Worm (Caenorhabditis elegans) whole organism, mixed stage, embryonic: ENCODE data around the gene rps-3.

Experiments
- M03D4.4 ChIP-seq: sonication (generic microtip); optimal IDR thresholded peaks from 2 replicates; lab custom pipeline; 2017; ENCODE audit warnings: mild to moderate bottlenecking, missing genetic modification characterization, missing compliant biosample characterization
- ceh-39 ChIP-seq: fragments of 150-350 bp; optimal IDR thresholded peaks from 2 replicates; lab custom pipeline; 2014; ENCODE audit warnings: missing biosample characterization, missing genetic modification characterization
- ces-1 ChIP-seq: fragments of 150-350 bp; optimal IDR thresholded peaks from 2 replicates; lab custom pipeline; 2014; ENCODE audit warnings: missing biosample characterization, missing genetic modification reagents, missing genetic modification characterization
- elt-1 ChIP-seq: sonication (generic microtip); optimal IDR thresholded peaks from 2 replicates; lab custom pipeline; 2017; ENCODE audit warnings: missing genetic modification characterization, mild to moderate bottlenecking, missing compliant biosample characterization, antibody characterized with exemption, moderate library complexity, borderline replicate concordance; ENCODE audit not compliant: insufficient read depth
- hlh-1 ChIP-seq: fragments of 150-350 bp; optimal IDR thresholded peaks from 2 replicates; lab custom pipeline; 2014; ENCODE audit warnings: missing biosample characterization, missing genetic modification reagents, missing genetic modification characterization
- lsy-2 ChIP-seq: fragments of 150-350 bp; optimal IDR thresholded peaks from 2 replicates; lab custom pipeline; 2014; ENCODE audit warnings: missing biosample characterization, missing genetic modification characterization
- mab-5 ChIP-seq: fragments of 150-350 bp; optimal IDR thresholded peaks from 2 replicates; lab custom pipeline; 2014; ENCODE audit warnings: missing biosample characterization, missing genetic modification characterization
- nhr-237 ChIP-seq: fragments of 150-350 bp; optimal IDR thresholded peaks from 2 replicates; lab custom pipeline; 2014; ENCODE audit warnings: missing biosample characterization, missing genetic modification characterization
- nhr-28 ChIP-seq: fragments of 150-350 bp; optimal IDR thresholded peaks from 2 replicates; lab custom pipeline; 2014; ENCODE audit warnings: missing biosample characterization, missing genetic modification characterization
- pha-4 ChIP-seq: fragments of 150-350 bp; optimal IDR thresholded peaks from 2 replicates; lab custom pipeline; 2018; ENCODE audit warnings: missing biosample characterization, missing genetic modification reagents, missing genetic modification characterization
- sem-2 ChIP-seq: fragments of 200-800 bp; sonication (Bioruptor generic); optimal IDR thresholded peaks from 2 replicates; lab custom pipeline; 2018; ENCODE audit warnings: mild to moderate bottlenecking, missing genetic modification characterization, missing compliant biosample characterization
- snpc-4 ChIP-seq: fragments of 150-350 bp; optimal IDR thresholded peaks from 2 replicates; lab custom pipeline; 2014; ENCODE audit warnings: missing biosample characterization, missing genetic modification characterization
- tbx-8 ChIP-seq: fragments of 200-800 bp; sonication (Bioruptor generic); optimal IDR thresholded peaks from 2 replicates; lab custom pipeline; 2018; ENCODE audit warnings: mild to moderate bottlenecking, missing genetic modification characterization, moderate library complexity, missing compliant biosample characterization
- unc-62 ChIP-seq: fragments of 150-350 bp; optimal IDR thresholded peaks from 2 replicates; lab custom pipeline; 2014; ENCODE audit warnings: missing biosample characterization, missing genetic modification reagents, missing genetic modification characterization

DNA sequence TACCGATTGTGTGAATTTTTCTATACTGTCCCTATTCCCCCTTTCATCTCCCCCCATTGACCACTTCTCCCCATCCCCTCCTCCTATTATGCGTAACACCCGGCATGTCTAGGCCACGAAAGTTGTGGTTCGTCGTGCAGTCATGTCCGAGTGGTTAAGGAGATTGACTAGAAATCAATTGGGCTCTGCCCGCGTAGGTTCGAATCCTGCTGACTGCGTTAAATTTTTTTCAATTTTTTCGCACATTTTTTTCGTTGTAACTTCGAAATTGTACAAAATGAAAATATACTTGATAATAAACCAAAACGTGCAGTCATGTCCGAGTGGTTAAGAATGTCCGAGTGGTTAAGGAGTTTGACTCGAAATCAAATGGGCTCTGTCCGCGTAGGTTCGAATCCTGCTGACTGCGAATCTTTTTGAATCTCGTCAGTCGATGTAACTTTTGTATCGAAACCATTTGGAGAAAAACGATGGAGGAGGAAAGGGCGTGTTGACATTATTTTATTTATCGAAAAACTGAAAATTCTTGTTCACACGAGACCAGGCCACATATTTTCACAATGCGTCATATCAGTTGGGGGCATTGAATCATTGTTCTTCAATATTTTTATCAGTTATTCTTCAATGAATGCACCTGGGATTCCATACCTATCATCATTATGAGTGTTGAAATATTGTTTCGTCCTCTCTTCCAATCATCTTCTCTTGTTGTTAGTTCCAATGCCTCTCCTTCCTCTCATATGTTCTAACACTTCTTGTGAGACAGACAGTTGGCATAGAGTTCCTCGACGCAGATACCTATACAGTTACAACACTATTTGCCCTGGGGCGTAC is 47.7 kb upstream of the rps-3 start, which contains the start of gene nfm-1:
- TF ChIP-seq sem-2 (GFP tag; lab: Kevin White, UChicago) (peak; percentile 86), elt-1 (tag; lab: Kevin White, UChicago) (no peak), hlh-1 (peak; percentile 89), unc-62 (GFP tag; lab: Kevin White, UChicago) (peak; percentile 47), lsy-2 (peak; percentile 35), mab-5 (no peak), nhr-237 (no peak), pha-4 (peak; percentile 19), ces-1 (GFP tag; lab: Kevin White, UChicago) (peak; percentile 62), ceh-39 (tag; lab: Kevin White, UChicago) (no peak), snpc-4 (no peak), nhr-28 (tag; lab: Kevin White, UChicago) (no peak), tbx-8 (GFP tag; lab: Kevin White, UChicago) (peak; percentile 73), M03D4.4 (tag; lab: Kevin White, UChicago) (peak; percentile 91)
